Worm (Caenorhabditis elegans): ENCODE results near the gene T28D6.4.

The T28D6.4 gene

ce11 chrIII:11324093-11324492 lies 36.2 kb upstream of the T28D6.4 start:
- 0 out of 2 replicates have a peak, but pooled peaks have one; percentile 18 for TF ChIP-seq mab-9 (GFP tag; IDR thresholded peaks at IDR 0.05)
- TF ChIP-seq blmp-1 (tag; optimal IDR thresholded peaks at IDR 0.05), result no peak
- TF ChIP-seq aha-1 (tag; optimal IDR thresholded peaks at IDR 0.05), result no peak
- no peak for TF ChIP-seq irx-1 (tag; optimal IDR thresholded peaks at IDR 0.05)
- no peak for TF ChIP-seq efl-1 (optimal IDR thresholded peaks at IDR 0.05)
- peak in 1 of 2 experiments; percentile 64 for TF ChIP-seq efl-1 (GFP tag; optimal IDR thresholded peaks at IDR 0.05 in 1 of 2)
- 0 out of 2 replicates have a peak, but pooled peaks have one; percentile 7 for TF ChIP-seq grh-1 (GFP tag; IDR thresholded peaks at IDR 0.05)
- TF ChIP-seq lin-35 (GFP tag; optimal IDR thresholded peaks at IDR 0.05), result no peak
- TF ChIP-seq nhr-85 (tag), result peak; percentile 12

- TF ChIP-seq hpl-2 (GFP tag; optimal IDR thresholded peaks at IDR 0.05) (no peak), jun-1 (tag; optimal IDR thresholded peaks at IDR 0.05) (no peak), swsn-7 (tag; optimal IDR thresholded peaks at IDR 0.05) (no peak), sup-37 (GFP tag; optimal IDR thresholded peaks at IDR 0.05) (no peak), egl-13 (tag; optimal IDR thresholded peaks at IDR 0.05) (no peak), nhr-19 (GFP tag; conservative IDR thresholded peaks at IDR 0.05) (no peak), nhr-77 (tag; optimal IDR thresholded peaks at IDR 0.05) (no peak), nhr-85 (tag) (no peak), ets-5 (GFP tag; IDR thresholded peaks at IDR 0.05) (no peak), lin-39 (tag; optimal IDR thresholded peaks at IDR 0.05) (no peak), grh-1 (GFP tag; IDR thresholded peaks at IDR 0.05) (no peak), unc-86 (tag; optimal IDR thresholded peaks at IDR 0.05) (no peak), tlp-1 (tag; optimal IDR thresholded peaks at IDR 0.05) (no peak)
Observed at ce11 chrIII:11332306-11332705, 27.9 kb upstream of the T28D6.4 start.

DNA sequence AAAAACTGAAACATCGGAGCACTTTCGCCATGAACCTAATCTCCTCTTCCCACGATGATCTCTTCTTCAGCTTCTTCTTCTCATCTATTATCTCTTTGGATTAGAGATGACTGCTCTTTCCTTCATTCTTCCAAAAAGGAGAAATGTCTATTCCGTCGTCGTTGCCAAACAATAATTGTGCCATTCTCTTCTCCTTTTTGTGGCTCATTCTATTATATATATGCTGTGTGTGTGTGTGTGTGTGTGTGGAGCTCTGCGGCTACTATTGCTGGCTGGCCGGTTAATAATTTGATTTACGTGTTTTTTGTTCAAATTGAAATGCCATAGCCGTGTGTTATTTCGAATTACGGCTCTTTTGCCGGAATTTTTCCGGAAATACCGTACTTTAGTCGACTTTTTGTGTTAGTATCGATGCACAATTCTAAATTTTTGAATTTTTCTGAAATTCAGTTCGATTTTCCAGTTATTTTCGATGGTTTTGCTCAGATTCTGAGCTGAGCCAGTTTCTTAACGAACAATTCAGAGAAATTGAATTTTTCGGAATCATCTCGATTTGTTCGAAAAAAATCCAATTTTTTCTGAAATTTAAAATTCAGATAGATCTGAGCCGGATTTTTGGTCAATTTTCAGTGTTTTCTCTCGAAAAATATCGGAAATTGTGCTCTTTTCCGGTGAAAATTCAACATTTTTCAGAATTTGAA lies 27.1 kb upstream of the T28D6.4 start, which contains the start of gene T28D6.5:
Gene T28D6.5, plus strand, starts transcription at position 651 of the 701 bp plus-strand sequence.
- no peak for TF ChIP-seq blmp-1 (tag; optimal IDR thresholded peaks at IDR 0.05)
- TF ChIP-seq mab-9 (GFP tag; IDR thresholded peaks at IDR 0.05), result no peak
- TF ChIP-seq skn-1 (tag; optimal IDR thresholded peaks at IDR 0.05), result no peak
- no peak for TF ChIP-seq nhr-20 (tag; optimal IDR thresholded peaks at IDR 0.05)
- no peak for TF ChIP-seq lin-35 (GFP tag; optimal IDR thresholded peaks at IDR 0.05)
- TF ChIP-seq nhr-77 (tag; optimal IDR thresholded peaks at IDR 0.05), result no peak
- TF ChIP-seq lin-39 (tag; optimal IDR thresholded peaks at IDR 0.05), result no peak
- no peak for TF ChIP-seq lin-14 (GFP tag; optimal IDR thresholded peaks at IDR 0.05)
- TF ChIP-seq nhr-90 (tag; optimal IDR thresholded peaks at IDR 0.05; ENCODE audit: poor library complexity), result no peak
- TF ChIP-seq ama-1 (optimal IDR thresholded peaks at IDR 0.05), result no peak
- TF ChIP-seq grh-1 (GFP tag; IDR thresholded peaks at IDR 0.05), result no peak
- TF ChIP-seq nhr-12 (tag; optimal IDR thresholded peaks at IDR 0.05), result no peak
- no peak for TF ChIP-seq hlh-17 (GFP tag; optimal IDR thresholded peaks at IDR 0.05; ENCODE audit: borderline replicate concordance)
- TF ChIP-seq nhr-28 (tag; optimal IDR thresholded peaks at IDR 0.05), result no peak
- no peak for TF ChIP-seq egl-13 (tag; optimal IDR thresholded peaks at IDR 0.05)
- no peak for TF ChIP-seq hpl-2 (GFP tag; optimal IDR thresholded peaks at IDR 0.05)
- no peak for TF ChIP-seq nhr-71 (tag; optimal IDR thresholded peaks at IDR 0.05)
- no peak for TF ChIP-seq fkh-8 (tag; optimal IDR thresholded peaks at IDR 0.05)
- TF ChIP-seq alr-1 (tag; optimal IDR thresholded peaks at IDR 0.05; ENCODE audit: borderline replicate concordance), result no peak
- TF ChIP-seq ceh-82 (tag; optimal IDR thresholded peaks at IDR 0.05), result no peak

DNA sequence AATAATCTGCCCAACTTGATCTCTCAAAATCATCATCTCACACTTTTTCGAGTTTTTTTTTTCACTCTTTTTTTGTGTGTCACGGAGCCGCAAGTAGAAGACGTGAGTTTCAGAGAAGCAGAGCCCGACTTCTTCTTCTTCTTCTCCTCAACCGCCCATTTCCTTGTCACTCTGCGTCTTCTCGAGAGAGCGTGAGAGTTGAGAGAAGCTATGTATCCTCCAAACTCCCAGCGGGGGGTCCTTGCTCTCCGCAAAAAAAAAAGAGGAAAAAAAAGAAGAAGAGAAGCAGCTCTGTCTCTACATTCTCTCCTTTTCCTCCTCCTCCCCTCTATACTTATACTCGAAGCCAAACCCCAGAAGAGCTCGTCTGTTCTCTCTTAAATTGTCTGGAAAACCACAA lies 25.9 kb upstream of the T28D6.4 start:
- TF ChIP-seq lin-14 (GFP tag; optimal IDR thresholded peaks at IDR 0.05) (peak; percentile 79), fkh-10 (GFP tag; optimal IDR thresholded peaks at IDR 0.05) (peak; percentile 67), fkh-8 (tag; optimal IDR thresholded peaks at IDR 0.05) (peak; percentile 67), efl-1 (optimal IDR thresholded peaks at IDR 0.05) (peak; percentile 25 to 38), efl-1 (GFP tag; optimal IDR thresholded peaks at IDR 0.05 in 1 of 2) (no peak), skn-1 (tag; optimal IDR thresholded peaks at IDR 0.05) (peak; percentile 20), unc-98 (GFP tag; IDR thresholded peaks at IDR 0.05) (no peak), nhr-237 (tag; optimal IDR thresholded peaks at IDR 0.05) (no peak), lin-35 (GFP tag; optimal IDR thresholded peaks at IDR 0.05) (peak in 1 of 2 experiments; percentile 35), nhr-71 (tag; optimal IDR thresholded peaks at IDR 0.05) (peak; percentile 50), unc-86 (tag; optimal IDR thresholded peaks at IDR 0.05) (peak; percentile 45), snu-23 (GFP tag; optimal IDR thresholded peaks at IDR 0.05) (peak; percentile 27), swsn-7 (tag; optimal IDR thresholded peaks at IDR 0.05) (peak; percentile 32), lir-3 (tag; optimal IDR thresholded peaks at IDR 0.05; ENCODE audit: poor library complexity) (no peak), egl-13 (tag; optimal IDR thresholded peaks at IDR 0.05) (peak; percentile 16), nhr-11 (tag; optimal IDR thresholded peaks at IDR 0.05) (no peak), lsy-2 (tag; optimal IDR thresholded peaks at IDR 0.05) (peak in 1 of 2 experiments; percentile 50), ceh-82 (tag; optimal IDR thresholded peaks at IDR 0.05) (peak in 2 of 3 experiments; percentile 31 to 80), tbx-2 (tag; optimal IDR thresholded peaks at IDR 0.05) (peak; percentile 12), nhr-47 (tag; optimal IDR thresholded peaks at IDR 0.05) (peak; percentile 49), mep-1 (tag; optimal IDR thresholded peaks at IDR 0.05) (no peak)

Data from whole organism, L1 larva.